Worm (Caenorhabditis elegans) whole organism, young adult: ENCODE data around the gene srb-17.

Experiments used
- C06A6.2 ChIP-seq: fragments of 200-800 bp; sonication (Bioruptor generic); conservative IDR thresholded peaks from 2 replicates; pipeline ENCODE4 v1.3.6; 2022; ENCODE audit warnings: missing genetic modification characterization, missing compliant biosample characterization
- D2030.7 ChIP-seq: fragments of 200-800 bp; sonication (Bioruptor generic); IDR thresholded peaks from 2 replicates; pipeline ENCODE4 v1.3.6; 2022; ENCODE audit warnings: missing genetic modification reagents, missing genetic modification characterization, missing compliant biosample characterization
- F39B2.1 ChIP-seq: fragments of 200-800 bp; sonication (Bioruptor generic); IDR thresholded peaks from 2 replicates; pipeline ENCODE4 v1.3.6; 2022; ENCODE audit warnings: missing genetic modification reagents, missing genetic modification characterization, missing compliant biosample characterization
- F49E8.2 ChIP-seq: sonication (generic microtip); optimal IDR thresholded peaks from 3 replicates; lab custom pipeline; 2017; ENCODE audit warnings: missing genetic modification characterization, mild to moderate bottlenecking, missing compliant biosample characterization, antibody characterized with exemption, moderate library complexity; ENCODE audit not compliant: insufficient read depth
- F52B5.7 ChIP-seq: sonication (generic microtip); optimal IDR thresholded peaks from 2 replicates; lab custom pipeline; 2016; ENCODE audit warnings: mild to moderate bottlenecking, missing genetic modification characterization, missing compliant biosample characterization
- K11D2.4 ChIP-seq: fragments of 200-800 bp; sonication (Bioruptor generic); IDR thresholded peaks from 2 replicates; pipeline ENCODE4 v1.3.6; 2022; ENCODE audit warnings: missing genetic modification reagents, missing genetic modification characterization, missing compliant biosample characterization
- T26A5.8 ChIP-seq: sonication (generic microtip); optimal IDR thresholded peaks from 2 replicates; lab custom pipeline; 2016; ENCODE audit warnings: missing genetic modification characterization, missing compliant biosample characterization
- Y53G8AR.9 ChIP-seq: fragments of 200-800 bp; sonication (Bioruptor generic); conservative IDR thresholded peaks from 2 replicates; pipeline ENCODE4 v1.3.6; 2022; ENCODE audit warnings: missing genetic modification reagents, missing genetic modification characterization, missing compliant biosample characterization
- Y56A3A.18 ChIP-seq: fragments of 200-800 bp; sonication (Bioruptor generic); IDR thresholded peaks from 2 replicates; pipeline ENCODE4 v1.3.6; 2022; ENCODE audit warnings: missing genetic modification reagents, missing genetic modification characterization, missing compliant biosample characterization
- atf-7 ChIP-seq: sonication (generic microtip); optimal IDR thresholded peaks from 2 replicates; lab custom pipeline; 2017; ENCODE audit warnings: mild to moderate bottlenecking, missing genetic modification characterization, missing compliant biosample characterization
- athp-1 ChIP-seq: sonication (generic microtip); optimal IDR thresholded peaks from 2 replicates; lab custom pipeline; 2017; ENCODE audit warnings: mild to moderate bottlenecking, missing genetic modification characterization, missing compliant biosample characterization
- ceh-58 ChIP-seq: fragments of 200-800 bp; sonication (Bioruptor generic); IDR thresholded peaks from 2 replicates; pipeline ENCODE4 v1.3.6; 2022; ENCODE audit warnings: missing genetic modification characterization, missing compliant biosample characterization
- die-1 ChIP-seq: sonication (generic microtip); optimal IDR thresholded peaks from 2 replicates; lab custom pipeline; 2016; ENCODE audit warnings: missing genotype, mild to moderate bottlenecking, missing genetic modification characterization, missing compliant biosample characterization
- egl-44 ChIP-seq: fragments of 200-800 bp; sonication (Bioruptor generic); IDR thresholded peaks from 2 replicates; pipeline ENCODE4 v1.3.6; 2022; ENCODE audit warnings: missing genetic modification reagents, missing genetic modification characterization, missing compliant biosample characterization
- fkh-3 ChIP-seq: sonication (generic microtip); optimal IDR thresholded peaks from 2 replicates; lab custom pipeline; 2016; ENCODE audit warnings: mild to moderate bottlenecking, missing genetic modification characterization, missing compliant biosample characterization
- gei-17 ChIP-seq: fragments of 200-800 bp; sonication (Bioruptor generic); optimal IDR thresholded peaks from 2 replicates; lab custom pipeline; 2018; ENCODE audit warnings: mild to moderate bottlenecking, missing genetic modification characterization, missing compliant biosample characterization
- hmg-1.2 ChIP-seq: fragments of 200-800 bp; sonication (Bioruptor generic); IDR thresholded peaks from 2 replicates; pipeline ENCODE4 v1.3.6; 2022; ENCODE audit warnings: missing genetic modification reagents, missing genetic modification characterization, missing compliant biosample characterization
- lin-35 ChIP-seq, 3 experiments: fragments of 150-350 bp in 2 of 3; sonication (generic microtip) in 1 of 3; optimal IDR thresholded peaks; 2 replicates each; lab custom pipeline; 2014 to 2018; ENCODE audit warnings: missing biosample characterization in 3 of 3, missing genetic modification characterization in 3 of 3, missing genetic modification reagents in 3 of 3
- madf-3 ChIP-seq: fragments of 200-800 bp; sonication (Bioruptor generic); IDR thresholded peaks from 2 replicates; pipeline ENCODE4 v1.3.6; 2022; ENCODE audit warnings: missing genetic modification reagents, missing genetic modification characterization, missing compliant biosample characterization
- madf-6 ChIP-seq: fragments of 200-800 bp; sonication (Bioruptor generic); IDR thresholded peaks from 2 replicates; pipeline ENCODE4 v1.3.6; 2022; ENCODE audit warnings: missing genetic modification reagents, missing genetic modification characterization, missing compliant biosample characterization
- nfya-2 ChIP-seq: fragments of 200-800 bp; sonication (Bioruptor generic); IDR thresholded peaks from 2 replicates; pipeline ENCODE4 v1.3.6; 2022; ENCODE audit warnings: missing genetic modification reagents, missing genetic modification characterization, missing compliant biosample characterization
- nhr-90 ChIP-seq: sonication (generic microtip); optimal IDR thresholded peaks from 2 replicates; lab custom pipeline; 2016; ENCODE audit warnings: missing genotype, mild to moderate bottlenecking, missing genetic modification characterization, missing compliant biosample characterization
- pha-4 ChIP-seq: fragments of 150-350 bp; sonication (generic microtip); optimal IDR thresholded peaks from 2 replicates; lab custom pipeline; 2014; ENCODE audit warnings: missing biosample characterization, missing genetic modification reagents, missing genetic modification characterization
- snpc-1.1 ChIP-seq: sonication (generic microtip); optimal IDR thresholded peaks from 2 replicates; lab custom pipeline; 2017; ENCODE audit warnings: missing genetic modification characterization, mild to moderate bottlenecking, missing compliant biosample characterization, antibody characterized with exemption, moderate library complexity, missing genotype, missing genetic modification reagents; ENCODE audit not compliant: insufficient read depth
- snpc-1.3 ChIP-seq: sonication (generic microtip); optimal IDR thresholded peaks from 2 replicates; lab custom pipeline; 2017; ENCODE audit warnings: missing genetic modification characterization, mild to moderate bottlenecking, missing compliant biosample characterization, antibody characterized with exemption, moderate library complexity, missing genotype, missing genetic modification reagents; ENCODE audit not compliant: insufficient read depth
- ztf-18 ChIP-seq: sonication (generic microtip); optimal IDR thresholded peaks from 2 replicates; lab custom pipeline; 2016; ENCODE audit warnings: missing genotype, mild to moderate bottlenecking, missing genetic modification characterization, missing compliant biosample characterization
- ztf-3 ChIP-seq: fragments of 200-800 bp; sonication (Bioruptor generic); optimal IDR thresholded peaks from 2 replicates; lab custom pipeline; 2018; ENCODE audit warnings: mild to moderate bottlenecking, missing genetic modification characterization, missing compliant biosample characterization

srb-17 gene

DNA sequence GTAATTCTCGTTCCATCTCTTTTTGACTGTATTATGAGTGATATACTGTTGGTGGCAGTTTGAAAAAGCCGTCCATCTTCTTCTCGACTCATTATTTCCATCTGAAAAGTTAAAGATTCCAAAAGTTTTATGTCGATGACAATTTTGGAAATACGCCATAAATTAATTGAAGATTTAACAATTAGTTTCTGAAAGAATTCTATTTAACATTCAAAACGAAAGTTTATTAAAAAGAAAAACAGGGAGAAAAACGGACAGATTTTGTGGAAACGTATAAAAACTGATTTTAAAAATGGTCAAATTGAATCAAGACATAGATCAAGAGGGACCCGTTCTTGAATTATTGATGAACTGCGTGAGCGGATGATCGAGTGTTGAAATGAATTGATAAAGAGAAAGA lies 43.2 kb downstream of the srb-17 start, which contains the start of gene R10H10.7:
R10H10.7 (minus strand) TSS at position 101 of the 400 bp plus-strand sequence.
- TF ChIP-seq F49E8.2: no peak
- no peak for TF ChIP-seq snpc-1.1 (tag; lab: Kevin White, UChicago)
- TF ChIP-seq ztf-3 (GFP tag; lab: Kevin White, UChicago): no peak
- no peak for TF ChIP-seq lin-35 (GFP tag; optimal IDR thresholded peaks at IDR 0.05; lab: Kevin White, UChicago)
- no peak for TF ChIP-seq ceh-58 (GFP tag; lab: Robert Waterston, UW)
- TF ChIP-seq fkh-3 (tag; lab: Kevin White, UChicago): no peak
- no peak for TF ChIP-seq F52B5.7
- TF ChIP-seq ztf-18 (tag; lab: Kevin White, UChicago): no peak
- no peak for TF ChIP-seq snpc-1.3 (tag; lab: Kevin White, UChicago)
- no peak for TF ChIP-seq nhr-90 (tag; lab: Kevin White, UChicago)
- TF ChIP-seq madf-3 (GFP tag; lab: Robert Waterston, UW): no peak
- TF ChIP-seq Y56A3A.18: no peak
- TF ChIP-seq nfya-2 (GFP tag; lab: Robert Waterston, UW): no peak
- no peak for TF ChIP-seq T26A5.8 (tag; lab: Kevin White, UChicago)
- TF ChIP-seq egl-44 (GFP tag; lab: Robert Waterston, UW): no peak
- TF ChIP-seq athp-1 (tag; lab: Kevin White, UChicago): no peak
- no peak for TF ChIP-seq die-1
- no peak for TF ChIP-seq C06A6.2

DNA sequence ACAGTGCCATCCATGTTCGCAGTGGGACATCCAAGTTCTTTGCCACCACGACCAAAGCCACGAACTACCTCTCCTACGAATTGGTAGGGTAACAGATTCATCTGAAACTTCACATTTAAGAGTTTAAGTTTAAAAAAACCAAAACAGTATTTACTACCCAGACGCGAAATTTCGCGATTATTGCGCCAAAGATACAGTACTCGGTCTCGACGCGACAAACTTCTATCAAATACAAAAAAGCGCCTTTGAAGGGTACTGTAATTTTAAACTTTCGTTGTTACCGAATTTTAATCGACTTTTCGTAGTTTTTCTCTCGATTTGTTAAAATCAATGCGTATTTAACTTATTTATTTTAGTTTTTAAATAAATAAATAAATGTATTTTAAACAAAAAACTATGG lies 47.7 kb downstream of the srb-17 start, which contains the start of gene rfk-1:
rfk-1 (minus strand) TSS at position 101 of the 400 bp plus-strand sequence.
- no peak for TF ChIP-seq Y56A3A.18
- TF ChIP-seq K11D2.4 (GFP tag; lab: Robert Waterston, UW): no peak
- TF ChIP-seq nhr-90 (tag; lab: Kevin White, UChicago): no peak
- TF ChIP-seq F52B5.7: no peak
- no peak for TF ChIP-seq Y53G8AR.9
- TF ChIP-seq gei-17: no peak
- TF ChIP-seq ceh-58 (GFP tag; lab: Robert Waterston, UW): no peak
- TF ChIP-seq F39B2.1 (GFP tag; lab: Robert Waterston, UW): no peak
- TF ChIP-seq madf-6 (GFP tag; lab: Robert Waterston, UW): no peak
- TF ChIP-seq D2030.7 (GFP tag; lab: Robert Waterston, UW): no peak
- no peak for TF ChIP-seq lin-35 (GFP tag; optimal IDR thresholded peaks at IDR 0.05; lab: Kevin White, UChicago)
- TF ChIP-seq hmg-1.2 (GFP tag; lab: Robert Waterston, UW): no peak
- no peak for TF ChIP-seq pha-4
- no peak for TF ChIP-seq ztf-18 (tag; lab: Kevin White, UChicago)
- TF ChIP-seq atf-7 (tag; lab: Kevin White, UChicago): no peak
